Fruit fly (Drosophila melanogaster): ENCODE measurements around the gene CG18269.

dm6 chr2L:5517393-5517792, 34.2 kb upstream of the CG18269 start, which contains the start of gene CG14020:
- TF ChIP-seq pan (optimal IDR thresholded peaks at IDR 0.05) (no peak), psq (optimal IDR thresholded peaks at IDR 0.05) (no peak), EcR (GFP tag; optimal IDR thresholded peaks at IDR 0.05) (no peak), Dll (optimal IDR thresholded peaks at IDR 0.05) (no peak)

Measured in whole organism.